Fruit fly (Drosophila melanogaster) whole organism, pupa: ENCODE measurements around the gene cerv.
A peak's percentile ranks its signal among the peaks of the same experiment; 100 is the strongest.

Experiments used
- CG10348 ChIP-seq: fragments of 200-800 bp; sonication (Bioruptor generic); IDR thresholded peaks from 2 replicates; pipeline ENCODE4 v1.3.6; 2022; ENCODE audit warnings: missing biosample characterization, missing genetic modification characterization
- CG12605 ChIP-seq: fragments of 200-800 bp; sonication (Bioruptor generic); IDR thresholded peaks from 2 replicates; pipeline ENCODE4 v1.3.6; 2022; ENCODE audit warnings: missing biosample characterization, missing genetic modification characterization
- CG13204 ChIP-seq: fragments of 200-800 bp; sonication (Bioruptor generic); optimal IDR thresholded peaks from 2 replicates; lab custom pipeline; 2018; ENCODE audit warnings: missing biosample characterization, mild to moderate bottlenecking, missing genetic modification characterization, moderate library complexity
- CG14655 ChIP-seq: fragments of 200-800 bp; sonication (Bioruptor generic); optimal IDR thresholded peaks from 3 replicates; lab custom pipeline; 2017; ENCODE audit warnings: mild to moderate bottlenecking, missing biosample characterization, missing genetic modification reagents, missing genetic modification characterization
- CG15710 ChIP-seq: fragments of 200-800 bp; sonication (Bioruptor generic); optimal IDR thresholded peaks from 2 replicates; lab custom pipeline; 2018; ENCODE audit warnings: missing biosample characterization, mild to moderate bottlenecking, missing genetic modification characterization, moderate library complexity
- CG17806 ChIP-seq: fragments of 200-800 bp; sonication (Bioruptor generic); optimal IDR thresholded peaks from 2 replicates; lab custom pipeline; 2018; ENCODE audit warnings: missing biosample characterization, mild to moderate bottlenecking, missing genetic modification characterization, moderate library complexity
- CG32121 ChIP-seq: fragments of 200-800 bp; sonication (Bioruptor generic); IDR thresholded peaks from 2 replicates; pipeline ENCODE4 v1.3.6; 2022; ENCODE audit warnings: missing biosample characterization, missing genetic modification characterization
- CG34367 ChIP-seq: fragments of 200-800 bp; sonication (Bioruptor generic); optimal IDR thresholded peaks from 2 replicates; lab custom pipeline; 2018; ENCODE audit warnings: missing biosample characterization, mild to moderate bottlenecking, missing genetic modification characterization
- CG4496 ChIP-seq: fragments of 200-800 bp; sonication (Bioruptor generic); IDR thresholded peaks from 3 replicates; pipeline ENCODE4 v1.3.6; 2022; ENCODE audit warnings: missing biosample characterization, missing genetic modification characterization
- CG8159 ChIP-seq: fragments of 200-800 bp; sonication (Bioruptor generic); optimal IDR thresholded peaks from 3 replicates; lab custom pipeline; 2018; ENCODE audit warnings: missing biosample characterization, mild to moderate bottlenecking, missing genetic modification characterization, moderate library complexity
- CG8301 ChIP-seq: fragments of 200-800 bp; sonication (Bioruptor generic); optimal IDR thresholded peaks from 2 replicates; lab custom pipeline; 2018; ENCODE audit warnings: missing biosample characterization, mild to moderate bottlenecking, missing genetic modification characterization
- CG9948 ChIP-seq: fragments of 200-800 bp; sonication (Bioruptor generic); optimal IDR thresholded peaks from 2 replicates; lab custom pipeline; 2018; ENCODE audit warnings: missing biosample characterization, mild to moderate bottlenecking, missing genetic modification characterization, moderate library complexity
- D1 ChIP-seq: fragments of 200-800 bp; sonication (Bioruptor generic); optimal IDR thresholded peaks from 2 replicates; lab custom pipeline; 2018; ENCODE audit warnings: missing biosample characterization, mild to moderate bottlenecking, missing genetic modification characterization, moderate library complexity
- EcR ChIP-seq: fragments of 200-800 bp; sonication (Bioruptor generic); optimal IDR thresholded peaks from 3 replicates; lab custom pipeline; 2019; ENCODE audit warnings: missing biosample characterization, missing genetic modification characterization, mild to moderate bottlenecking, moderate library complexity, missing genetic modification reagents
- Ets98B ChIP-seq: fragments of 200-800 bp; sonication (Bioruptor generic); IDR thresholded peaks from 2 replicates; pipeline ENCODE4 v1.3.6; 2022; ENCODE audit warnings: missing biosample characterization, missing genetic modification characterization
- Pif1A ChIP-seq: fragments of 200-800 bp; sonication (Bioruptor generic); optimal IDR thresholded peaks from 3 replicates; lab custom pipeline; 2016; ENCODE audit warnings: missing biosample characterization, missing genetic modification characterization
- Pif1B ChIP-seq: fragments of 200-800 bp; sonication (Bioruptor generic); optimal IDR thresholded peaks from 3 replicates; lab custom pipeline; 2016; ENCODE audit warnings: missing biosample characterization, missing genetic modification characterization
- Snoo ChIP-seq: fragments of 200-800 bp; sonication (Bioruptor generic); optimal IDR thresholded peaks from 3 replicates; lab custom pipeline; 2017; ENCODE audit warnings: missing biosample characterization, mild to moderate bottlenecking, missing genetic modification characterization, inconsistent platforms
- fd96Ca ChIP-seq: fragments of 200-800 bp; sonication (Bioruptor generic); IDR thresholded peaks from 3 replicates; pipeline ENCODE4 v1.3.6; 2022; ENCODE audit warnings: missing biosample characterization, missing genetic modification characterization
- gl ChIP-seq: fragments of 200-800 bp; sonication (Bioruptor generic); optimal IDR thresholded peaks from 2 replicates; lab custom pipeline; 2018; ENCODE audit warnings: missing biosample characterization, mild to moderate bottlenecking, missing genetic modification characterization
- rn ChIP-seq: fragments of 200-800 bp; sonication (Bioruptor generic); IDR thresholded peaks from 2 replicates; pipeline ENCODE4 v1.3.6; 2022; ENCODE audit warnings: missing biosample characterization, missing genetic modification characterization

cerv gene

dm6 chrX:15608751-15609345, 30.9 kb upstream of the cerv start:
- TF ChIP-seq CG13204 (GFP tag; lab: Kevin White, UChicago), result peak; percentile 70
- TF ChIP-seq Snoo (tag; lab: Kevin White, UChicago), result peak; percentile 4
- TF ChIP-seq CG17806 (tag; lab: Kevin White, UChicago), result no peak
- peak; percentile 17 for TF ChIP-seq CG15710
- TF ChIP-seq EcR (GFP tag; lab: Kevin White, UChicago), result peak; percentile 77
- TF ChIP-seq CG8301 (tag; lab: Kevin White, UChicago), result no peak

dm6 chrX:15602438-15602837, 24.5 kb upstream of the cerv start:
- TF ChIP-seq fd96Ca (GFP tag; lab: Robert Waterston, UW) (no peak), CG15710 (no peak), CG34367 (no peak), CG17806 (tag; lab: Kevin White, UChicago) (no peak), Ets98B (GFP tag; lab: Robert Waterston, UW) (no peak), Snoo (tag; lab: Kevin White, UChicago) (no peak)

dm6 chrX:15601285-15601684, 23.3 kb upstream of the cerv start:
- TF ChIP-seq Ets98B (GFP tag; lab: Robert Waterston, UW) (0 out of 2 replicates have a peak, but pooled peaks have one; percentile 14), CG13204 (GFP tag; lab: Kevin White, UChicago) (no peak), CG12605 (GFP tag; lab: Robert Waterston, UW) (no peak), Snoo (tag; lab: Kevin White, UChicago) (no peak), rn (no peak), CG15710 (no peak), CG17806 (tag; lab: Kevin White, UChicago) (peak; percentile 24), CG8301 (tag; lab: Kevin White, UChicago) (peak; percentile 22), fd96Ca (GFP tag; lab: Robert Waterston, UW) (0 out of 3 replicates have a peak, but pooled peaks have one; percentile 20), CG34367 (no peak), CG14655 (GFP tag; lab: Kevin White, UChicago) (peak; percentile 32), CG4496 (peak; percentile 54; the same call in 1 of the 3 replicates), Pif1B (GFP tag; lab: Kevin White, UChicago) (no peak), EcR (GFP tag; lab: Kevin White, UChicago) (no peak), CG10348 (GFP tag; lab: Robert Waterston, UW) (no peak), Pif1A (GFP tag; lab: Kevin White, UChicago) (no peak), D1 (tag; lab: Kevin White, UChicago) (no peak), gl (tag; lab: Kevin White, UChicago) (no peak), CG32121 (GFP tag; lab: Robert Waterston, UW) (peak; percentile 48; the same call in 1 of the 2 replicates), CG9948 (tag; lab: Kevin White, UChicago) (peak; percentile 1), CG8159 (tag; lab: Kevin White, UChicago) (no peak)

dm6 chrX:15599697-15600096, 21.7 kb upstream of the cerv start:
- TF ChIP-seq fd96Ca (GFP tag; lab: Robert Waterston, UW), result peak; percentile 79
- peak; percentile 64; the same call in 2 of the 3 replicates for TF ChIP-seq CG4496
- peak; percentile 67 for TF ChIP-seq CG32121 (GFP tag; lab: Robert Waterston, UW)
- TF ChIP-seq Pif1A (GFP tag; lab: Kevin White, UChicago), result peak; percentile 32
- TF ChIP-seq CG15710, result no peak
- TF ChIP-seq CG12605 (GFP tag; lab: Robert Waterston, UW), result peak; percentile 33; the same call in 1 of the 2 replicates
- TF ChIP-seq CG8301 (tag; lab: Kevin White, UChicago), result peak; percentile 2
- no peak for TF ChIP-seq D1 (tag; lab: Kevin White, UChicago)
- no peak for TF ChIP-seq EcR (GFP tag; lab: Kevin White, UChicago)

- TF ChIP-seq CG17806 (tag; lab: Kevin White, UChicago), result no peak
- TF ChIP-seq CG32121 (GFP tag; lab: Robert Waterston, UW), result no peak
- no peak for TF ChIP-seq CG34367
- no peak for TF ChIP-seq Pif1A (GFP tag; lab: Kevin White, UChicago)
- TF ChIP-seq Ets98B (GFP tag; lab: Robert Waterston, UW), result peak; percentile 1; the same call in 1 of the 2 replicates
- TF ChIP-seq CG8301 (tag; lab: Kevin White, UChicago), result no peak
- TF ChIP-seq CG14655 (GFP tag; lab: Kevin White, UChicago), result no peak
- TF ChIP-seq CG4496, result 0 out of 3 replicates have a peak, but pooled peaks have one; percentile 4
- TF ChIP-seq rn, result no peak
- no peak for TF ChIP-seq D1 (tag; lab: Kevin White, UChicago)
- TF ChIP-seq CG15710, result no peak
- TF ChIP-seq CG13204 (GFP tag; lab: Kevin White, UChicago), result no peak
- no peak for TF ChIP-seq CG8159 (tag; lab: Kevin White, UChicago)
- TF ChIP-seq, all 21 proteins: peak for 2
Observed at dm6 chrX:15594230-15594857, 16.4 kb upstream of the cerv start.
